Fruit fly (Drosophila melanogaster) Kc167 (cell line): ENCODE results near the gene Tsp3A.

Source experiments
- psq ChIP-seq: fragments of >200 bp; optimal IDR thresholded peaks from 2 replicates; lab custom pipeline; 2017; ENCODE audit warnings: missing external identifiers
- ttk ChIP-seq: sonication (Bioruptor generic); optimal IDR thresholded peaks from 2 replicates; lab custom pipeline; 2017; ENCODE audit warnings: missing external identifiers

DNA sequence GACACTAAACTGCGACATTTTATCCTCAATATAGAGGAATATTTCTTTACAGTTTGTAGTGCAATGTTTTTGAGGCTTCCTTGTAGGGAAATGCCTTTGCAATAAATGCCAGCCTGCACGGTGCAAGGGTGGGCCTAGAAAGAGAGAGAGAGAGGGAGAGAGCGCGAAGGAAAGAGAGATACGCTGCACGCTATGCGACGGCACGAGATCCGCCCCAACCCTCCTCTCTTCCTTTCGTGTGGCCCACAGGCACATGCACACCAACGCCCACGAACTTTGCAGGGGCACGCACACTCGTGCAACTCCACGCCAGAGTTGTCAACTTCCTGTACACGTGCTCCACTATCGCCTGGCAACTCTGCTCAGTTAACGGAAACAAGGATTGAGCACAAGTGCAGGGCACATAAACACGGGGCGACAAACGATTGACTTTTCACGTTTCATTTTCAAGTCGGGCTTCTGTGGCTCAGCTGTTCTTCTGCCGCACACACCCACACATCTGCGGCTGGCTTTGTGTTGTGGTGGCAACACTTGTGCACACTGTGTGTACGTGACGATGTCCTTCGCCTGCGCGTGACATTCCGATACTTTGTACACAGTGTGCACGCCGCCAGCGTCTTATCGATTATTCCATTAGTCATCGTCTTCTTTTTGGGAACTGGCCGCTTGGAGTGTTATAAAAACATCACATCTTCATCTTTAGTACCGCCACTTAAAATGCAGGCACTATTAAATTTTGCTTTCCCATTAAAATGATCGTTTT is 16.6 kb upstream of the Tsp3A start:
- TF ChIP-seq psq (lab: Kevin White, UChicago) (no peak), ttk (lab: Kevin White, UChicago) (no peak)
